Worm (Caenorhabditis elegans) whole organism, dauer: ENCODE results near the gene ttr-8.

Source experiments
- unc-62 ChIP-seq: sonication (generic microtip); optimal IDR thresholded peaks from 2 replicates; lab custom pipeline; 2017; ENCODE audit warnings: missing biosample characterization, missing genetic modification reagents, missing genetic modification characterization

ttr-8 gene

ce11 chrIII:7530108-7530507 is 35.0 kb downstream of the ttr-8 start:
- TF ChIP-seq unc-62 (GFP tag; lab: Kevin White, UChicago) = no peak

DNA sequence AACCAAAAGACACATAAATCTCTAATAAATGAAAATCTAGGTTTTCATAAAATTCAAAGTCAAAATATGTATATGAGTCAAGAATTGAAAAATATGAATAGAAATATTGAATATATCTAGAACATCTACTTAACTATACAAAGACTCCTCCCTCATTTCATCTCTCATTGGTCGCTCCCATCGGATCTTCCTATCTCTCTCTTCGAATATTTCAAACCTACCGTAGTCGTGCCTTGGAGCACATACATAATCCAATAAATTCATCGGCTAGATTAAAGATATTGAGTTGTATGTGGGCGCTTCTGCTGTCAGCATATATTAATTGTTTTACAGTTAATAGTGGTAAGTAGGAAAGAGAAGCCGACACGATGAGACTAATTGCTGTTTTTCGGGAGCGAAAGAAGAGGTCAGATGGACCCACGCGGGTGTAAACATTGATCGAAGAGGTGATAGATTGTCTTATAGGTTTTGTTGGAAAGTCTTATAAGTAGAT is 38.1 kb downstream of the ttr-8 start:
- no peak for TF ChIP-seq unc-62 (GFP tag; lab: Kevin White, UChicago)

DNA sequence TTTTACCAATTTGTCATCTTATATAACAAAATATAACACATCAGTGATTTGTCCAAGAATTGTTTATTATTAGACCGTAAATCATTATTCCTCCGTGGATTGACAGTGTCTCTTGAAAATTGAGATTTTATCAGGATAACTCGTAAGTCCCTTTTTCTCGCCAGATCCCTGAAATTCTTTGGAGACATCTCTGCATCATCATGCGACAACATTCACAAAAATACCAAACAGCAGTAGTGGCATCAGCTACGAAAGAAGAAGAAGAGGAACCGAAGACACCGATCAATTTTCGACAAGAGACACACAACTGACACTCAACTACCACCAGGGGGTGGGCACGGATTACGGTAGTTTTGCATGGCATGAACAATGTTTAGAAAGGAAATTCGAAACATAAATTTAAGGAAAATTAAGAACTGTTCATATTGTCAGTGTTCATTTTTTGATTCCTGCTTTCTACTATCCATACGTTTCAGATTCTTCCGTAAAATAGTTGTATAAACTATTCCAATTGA is 40.3 kb downstream of the ttr-8 start:
- TF ChIP-seq unc-62 (GFP tag; lab: Kevin White, UChicago) = no peak

DNA sequence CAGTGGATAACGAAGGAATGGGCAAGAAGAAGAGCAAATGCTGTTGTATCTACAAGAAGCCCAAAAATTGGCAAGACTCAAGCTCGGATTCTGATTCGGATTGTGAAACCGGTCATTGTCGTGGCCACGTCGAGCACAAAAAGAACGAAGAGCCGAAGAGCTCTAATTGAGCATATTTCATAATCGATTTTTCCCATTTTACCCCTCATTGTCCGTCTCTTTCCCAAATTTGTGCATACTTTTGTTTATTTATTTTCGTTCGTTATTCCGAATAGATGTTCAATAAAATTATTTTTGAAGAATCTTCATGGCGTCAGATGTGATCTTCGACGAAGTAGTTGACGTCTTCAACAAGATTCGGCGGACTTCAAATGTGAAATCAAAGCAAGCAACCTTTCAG is 44.0 kb downstream of the ttr-8 start, which contains the start of gene lig-4:
lig-4 (plus strand) TSS at position 301 of the 400 bp plus-strand sequence.
- TF ChIP-seq unc-62 (GFP tag; lab: Kevin White, UChicago) = no peak

DNA sequence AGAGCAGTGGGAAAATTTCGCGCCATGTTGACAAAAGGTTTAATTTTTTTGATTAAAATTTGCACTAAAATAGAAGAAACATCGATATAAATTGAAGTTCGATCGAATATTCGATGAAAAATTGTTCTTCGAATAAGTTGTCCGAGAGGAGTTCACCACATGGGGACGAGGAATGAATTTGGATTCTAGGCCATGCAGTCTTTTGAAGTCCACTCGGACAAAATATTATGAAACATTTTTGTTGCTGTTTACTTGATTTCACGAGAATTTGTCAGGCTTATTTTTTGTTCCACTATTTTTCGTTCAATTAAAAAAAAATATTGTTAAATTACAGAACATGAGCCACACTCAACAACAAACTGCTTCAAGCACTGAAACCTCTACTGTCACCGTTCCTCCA is 44.5 kb downstream of the ttr-8 start, which contains the start of the genes cux-7 and C07H6.2:
cux-7 (minus strand) TSS at position 174 of the 400 bp plus-strand sequence.
C07H6.2 (plus strand) TSS at position 338 of the 400 bp plus-strand sequence.
- TF ChIP-seq unc-62 (GFP tag; lab: Kevin White, UChicago) = no peak

DNA sequence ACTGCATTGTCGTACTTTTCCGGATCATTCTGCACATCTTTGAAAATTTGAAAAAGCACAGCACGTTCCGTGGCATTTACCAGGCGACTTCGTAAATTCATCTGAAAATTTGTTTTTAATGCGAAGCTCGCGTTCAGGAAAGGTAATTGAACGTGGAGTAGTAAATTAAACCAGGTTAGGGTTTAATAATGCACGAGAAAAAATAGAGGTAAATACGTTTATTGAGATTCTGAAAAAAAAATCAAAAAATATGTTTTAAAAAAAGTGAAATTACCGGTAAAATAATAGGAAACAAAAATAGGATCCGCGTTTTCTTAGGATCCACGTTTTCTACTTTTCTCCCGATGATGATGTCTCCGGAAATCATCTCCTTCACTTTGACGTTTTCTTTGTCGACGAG is 46.7 kb downstream of the ttr-8 start, which contains the start of gene clk-2:
clk-2 (minus strand) TSS at position 101 of the 400 bp plus-strand sequence.
- TF ChIP-seq unc-62 (GFP tag; lab: Kevin White, UChicago) = no peak
